Worm (Caenorhabditis elegans) whole organism, L4/young adult: Measurements from ENCODE around the gene clec-175.

Source experiments
- W03F9.2 ChIP-seq: fragments of 150-350 bp; optimal IDR thresholded peaks from 2 replicates; lab custom pipeline; 2014; ENCODE audit warnings: missing biosample characterization, missing genetic modification characterization
- dao-5 ChIP-seq: sonication (generic microtip); optimal IDR thresholded peaks from 2 replicates; lab custom pipeline; 2016; ENCODE audit warnings: missing genotype, missing genetic modification characterization, moderate library complexity, missing compliant biosample characterization
- him-1 ChIP-seq: sonication (generic microtip); optimal IDR thresholded peaks from 2 replicates; lab custom pipeline; 2016; ENCODE audit warnings: missing genotype, missing genetic modification reagents, missing genetic modification characterization, missing compliant biosample characterization

clec-175 gene

ce11 chrIV:4422029-4422428 is at the start of gene clec-175:
Gene clec-175 (plus strand): TSS chrIV:4422329.
- TF ChIP-seq W03F9.2 (tag; lab: Kevin White, UChicago) (no peak), dao-5 (tag; lab: Kevin White, UChicago) (no peak), him-1 (tag; lab: Kevin White, UChicago) (no peak)

- TF ChIP-seq dao-5 (tag; lab: Kevin White, UChicago), result no peak
- TF ChIP-seq him-1 (tag; lab: Kevin White, UChicago), result no peak
- no peak for TF ChIP-seq W03F9.2 (tag; lab: Kevin White, UChicago)
Measured at ce11 chrIV:4386351-4386750, 35.8 kb upstream of the clec-175 start, which contains the start of gene tald-1. Gene tald-1 (plus strand): TSS chrIV:4386651.

- TF ChIP-seq him-1 (tag; lab: Kevin White, UChicago) (peak; percentile 73), dao-5 (tag; lab: Kevin White, UChicago) (no peak), W03F9.2 (tag; lab: Kevin White, UChicago) (peak; percentile 79)
Measured at ce11 chrIV:4390438-4390894, 31.7 kb upstream of the clec-175 start, which contains the start of the genes rpl-7A and set-21. Gene rpl-7A (minus strand): TSS chrIV:4390590. Gene set-21 (plus strand): TSS chrIV:4390844.

ce11 chrIV:4393488-4393887 is 28.6 kb upstream of the clec-175 start:
- TF ChIP-seq him-1 (tag; lab: Kevin White, UChicago) (no peak), W03F9.2 (tag; lab: Kevin White, UChicago) (peak; percentile 29), dao-5 (tag; lab: Kevin White, UChicago) (no peak)

DNA sequence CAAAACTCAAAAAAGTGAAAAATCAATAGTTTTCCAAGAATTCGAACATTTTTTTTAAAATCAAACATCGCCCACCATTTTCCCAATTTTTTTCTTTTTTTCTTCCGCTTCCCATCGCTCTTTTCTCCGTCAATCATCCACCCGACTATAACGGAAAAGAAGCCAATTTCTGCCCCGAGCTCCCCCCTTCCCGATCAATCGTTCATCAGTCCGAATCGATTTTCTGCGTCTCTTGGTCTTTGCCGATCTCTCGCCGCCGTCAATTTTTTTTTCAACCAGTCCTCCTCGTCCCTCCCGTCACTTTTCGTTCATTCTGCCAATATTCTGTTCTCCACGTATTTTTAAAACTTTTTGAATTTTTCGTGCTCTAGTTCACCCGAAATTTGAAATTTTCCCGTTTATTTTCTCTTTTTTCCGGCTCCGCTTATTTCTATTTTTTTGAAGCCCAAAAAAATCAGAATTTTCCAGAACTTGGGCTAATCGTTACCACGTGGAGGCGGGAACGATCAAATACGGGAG is 28.1 kb upstream of the clec-175 start, which contains the start of gene ell-1:
Gene ell-1, plus strand, starts transcription at position 469 of the 519 bp plus-strand sequence.
- TF ChIP-seq W03F9.2 (tag; lab: Kevin White, UChicago) (no peak), dao-5 (tag; lab: Kevin White, UChicago) (no peak), him-1 (tag; lab: Kevin White, UChicago) (no peak)

DNA sequence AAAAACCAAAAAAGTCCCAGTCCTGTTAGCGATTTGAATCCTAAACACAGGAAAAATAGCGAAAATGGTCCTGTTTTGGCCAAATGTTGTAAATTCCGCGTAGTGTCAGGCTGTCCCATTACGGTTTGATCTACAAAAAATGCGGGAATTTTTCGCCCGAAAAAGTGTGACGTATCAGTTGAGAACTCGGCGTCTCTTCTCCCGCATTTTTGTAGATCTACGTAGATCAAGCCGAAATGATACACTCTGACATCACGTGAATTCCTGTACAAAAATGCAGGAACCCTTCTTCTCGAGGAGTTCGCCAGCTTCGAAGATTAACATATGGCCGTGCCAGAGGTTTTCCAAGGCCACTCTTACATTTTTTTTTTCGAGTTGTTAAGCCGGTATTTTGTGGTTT is 26.6 kb upstream of the clec-175 start:
- TF ChIP-seq him-1 (tag; lab: Kevin White, UChicago) (no peak), W03F9.2 (tag; lab: Kevin White, UChicago) (no peak), dao-5 (tag; lab: Kevin White, UChicago) (no peak)

- TF ChIP-seq dao-5 (tag; lab: Kevin White, UChicago) (no peak), him-1 (tag; lab: Kevin White, UChicago) (no peak), W03F9.2 (tag; lab: Kevin White, UChicago) (no peak)
Measured at ce11 chrIV:4396052-4396821, 25.9 kb upstream of the clec-175 start.

DNA sequence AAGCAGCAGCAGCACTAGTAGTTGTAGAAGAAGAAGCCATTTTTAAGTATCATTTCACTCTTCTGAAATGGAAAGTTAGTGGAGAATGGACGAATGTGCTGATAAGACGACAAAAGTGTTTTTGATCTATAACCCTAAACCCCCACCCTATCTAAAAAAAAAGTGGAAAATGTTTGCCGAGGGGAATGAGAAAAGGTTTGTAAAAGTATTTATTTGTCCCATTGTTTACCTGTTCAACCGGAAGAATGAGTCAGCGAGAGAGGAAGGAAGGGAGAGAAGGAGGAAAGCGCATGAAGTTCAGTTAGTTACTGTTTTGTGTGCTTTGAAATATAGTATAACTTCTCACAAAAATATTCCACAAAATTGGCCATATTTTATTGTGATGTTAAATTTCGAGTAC is 25.0 kb upstream of the clec-175 start:
- TF ChIP-seq dao-5 (tag; lab: Kevin White, UChicago) (no peak), W03F9.2 (tag; lab: Kevin White, UChicago) (no peak), him-1 (tag; lab: Kevin White, UChicago) (no peak)

ce11 chrIV:4397586-4397985 is 24.5 kb upstream of the clec-175 start:
- no peak for TF ChIP-seq him-1 (tag; lab: Kevin White, UChicago)
- no peak for TF ChIP-seq W03F9.2 (tag; lab: Kevin White, UChicago)
- TF ChIP-seq dao-5 (tag; lab: Kevin White, UChicago), result no peak

DNA sequence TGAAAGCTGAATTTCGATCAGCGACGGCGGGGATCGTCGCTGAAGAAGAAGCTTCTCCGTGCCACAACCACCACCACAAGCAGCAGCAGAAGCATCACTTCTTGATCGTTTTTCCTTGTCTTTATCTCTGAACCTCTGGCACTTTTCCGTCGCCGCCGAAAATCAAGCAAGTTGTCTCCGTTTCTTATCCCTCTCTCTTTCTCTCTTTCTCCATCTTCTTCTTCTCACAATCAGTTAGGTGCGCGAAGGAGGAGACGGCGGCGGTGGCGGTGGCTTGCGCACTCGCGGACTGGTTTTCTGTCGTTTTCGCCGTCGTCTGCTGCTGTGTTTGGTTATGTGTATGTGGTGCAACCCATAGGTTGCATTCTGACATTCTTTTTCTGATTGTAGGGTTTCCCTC is 23.7 kb upstream of the clec-175 start:
- TF ChIP-seq him-1 (tag; lab: Kevin White, UChicago), result no peak
- no peak for TF ChIP-seq dao-5 (tag; lab: Kevin White, UChicago)
- no peak for TF ChIP-seq W03F9.2 (tag; lab: Kevin White, UChicago)

ce11 chrIV:4398890-4399289 is 23.2 kb upstream of the clec-175 start:
- TF ChIP-seq W03F9.2 (tag; lab: Kevin White, UChicago), result no peak
- TF ChIP-seq him-1 (tag; lab: Kevin White, UChicago), result no peak
- TF ChIP-seq dao-5 (tag; lab: Kevin White, UChicago), result no peak

- TF ChIP-seq dao-5 (tag; lab: Kevin White, UChicago) (no peak), him-1 (tag; lab: Kevin White, UChicago) (no peak), W03F9.2 (tag; lab: Kevin White, UChicago) (no peak)
Measured at ce11 chrIV:4399418-4400136, 22.6 kb upstream of the clec-175 start.
